Worm (Caenorhabditis elegans): ENCODE results near the gene F56F10.1.
A peak's percentile ranks its signal among the peaks of the same experiment; 100 is the strongest.

DNA sequence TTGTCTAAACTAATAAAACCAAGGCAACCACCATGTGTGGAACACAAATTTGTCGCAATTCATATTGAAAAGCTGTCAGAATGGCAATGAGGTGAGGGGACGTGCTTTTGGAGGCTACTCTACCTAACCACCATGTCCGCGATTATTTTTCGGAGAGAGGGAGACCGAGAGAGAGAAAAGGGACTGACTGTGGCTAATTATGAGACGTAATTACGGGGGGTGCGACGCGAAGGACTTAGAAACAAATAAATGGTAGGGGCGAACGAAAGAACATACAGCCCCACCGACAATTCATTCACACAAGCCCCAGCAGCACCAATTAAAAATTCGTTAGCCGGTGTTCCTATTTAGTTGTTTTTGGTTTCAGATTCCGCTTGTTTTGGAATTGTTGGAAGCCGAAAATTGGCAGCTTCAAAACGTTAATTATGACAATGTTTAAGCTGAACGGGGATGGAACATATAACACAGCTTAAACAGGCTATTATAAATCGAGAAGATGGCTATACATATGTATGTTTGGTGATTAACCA lies 19.6 kb upstream of the F56F10.1 start:
- TF ChIP-seq fkh-10 (GFP tag; optimal IDR thresholded peaks at IDR 0.05): no peak
- TF ChIP-seq nhr-28 (tag; optimal IDR thresholded peaks at IDR 0.05): no peak
- no peak for TF ChIP-seq nhr-25 (tag; optimal IDR thresholded peaks at IDR 0.05; ENCODE audit: borderline replicate concordance, insufficient read depth)
- TF ChIP-seq unc-62 (GFP tag; optimal IDR thresholded peaks at IDR 0.05 in 1 of 2): peak in 1 of 2 experiments; percentile 82
- TF ChIP-seq unc-62 (tag; optimal IDR thresholded peaks at IDR 0.05): no peak
- no peak for TF ChIP-seq jun-1 (tag; optimal IDR thresholded peaks at IDR 0.05)
- TF ChIP-seq nhr-42 (GFP tag; IDR thresholded peaks at IDR 0.05): no peak
- TF ChIP-seq zag-1 (tag; optimal IDR thresholded peaks at IDR 0.05): no peak
- TF ChIP-seq ztf-11 (tag; optimal IDR thresholded peaks at IDR 0.05): no peak
- TF ChIP-seq dmd-6 (GFP tag; IDR thresholded peaks at IDR 0.05): no peak
- TF ChIP-seq ama-1 (optimal IDR thresholded peaks at IDR 0.05): no peak
- TF ChIP-seq mep-1 (tag; optimal IDR thresholded peaks at IDR 0.05): no peak
- no peak for TF ChIP-seq fos-1 (tag; optimal IDR thresholded peaks at IDR 0.05)
- no peak for TF ChIP-seq ceh-44 (GFP tag; IDR thresholded peaks at IDR 0.05)
- TF ChIP-seq duxl-1 (tag; optimal IDR thresholded peaks at IDR 0.05; ENCODE audit: poor library complexity): no peak

All from whole organism, L4 larva.